Worm (Caenorhabditis elegans) whole organism, late embryonic: Measurements from ENCODE around the gene gfi-3.

Experiments used
- F13H6.1 ChIP-seq: sonication (generic microtip); optimal IDR thresholded peaks from 2 replicates; lab custom pipeline; 2016; ENCODE audit warnings: missing genetic modification characterization, missing compliant biosample characterization
- Y22D7AL.16 ChIP-seq: sonication (generic microtip); optimal IDR thresholded peaks from 2 replicates; lab custom pipeline; 2016; ENCODE audit warnings: missing genetic modification characterization, missing compliant biosample characterization
- ceh-9 ChIP-seq: sonication (generic microtip); optimal IDR thresholded peaks from 2 replicates; lab custom pipeline; 2016; ENCODE audit warnings: mild to moderate bottlenecking, missing genetic modification characterization, inconsistent platforms, missing compliant biosample characterization
- fkh-10 ChIP-seq: fragments of 150-350 bp; optimal IDR thresholded peaks from 2 replicates; lab custom pipeline; 2014; ENCODE audit warnings: missing biosample characterization, missing genetic modification reagents, missing genetic modification characterization
- fkh-6 ChIP-seq: sonication (generic microtip); optimal IDR thresholded peaks from 2 replicates; lab custom pipeline; 2016; ENCODE audit warnings: missing genetic modification characterization, missing compliant biosample characterization
- nfya-1 ChIP-seq: sonication (generic microtip); optimal IDR thresholded peaks from 2 replicates; lab custom pipeline; 2017; ENCODE audit warnings: missing genetic modification characterization, mild to moderate bottlenecking, missing compliant biosample characterization, antibody characterized with exemption, moderate library complexity
- nhr-232 ChIP-seq: sonication (generic microtip); optimal IDR thresholded peaks from 2 replicates; lab custom pipeline; 2016; ENCODE audit warnings: missing genetic modification characterization, missing compliant biosample characterization
- pqm-1 ChIP-seq: sonication (generic microtip); optimal IDR thresholded peaks from 2 replicates; lab custom pipeline; 2016; ENCODE audit warnings: missing genetic modification characterization, missing compliant biosample characterization
- rnt-1 ChIP-seq: sonication (generic microtip); optimal IDR thresholded peaks from 2 replicates; lab custom pipeline; 2016; ENCODE audit warnings: missing genetic modification characterization, missing compliant biosample characterization
- tbx-2 ChIP-seq: sonication (generic microtip); optimal IDR thresholded peaks from 2 replicates; lab custom pipeline; 2016; ENCODE audit warnings: missing genetic modification characterization, missing compliant biosample characterization
- unc-55 ChIP-seq: sonication (generic microtip); optimal IDR thresholded peaks from 2 replicates; lab custom pipeline; 2017; ENCODE audit warnings: missing biosample characterization, missing genetic modification reagents, missing genetic modification characterization

DNA sequence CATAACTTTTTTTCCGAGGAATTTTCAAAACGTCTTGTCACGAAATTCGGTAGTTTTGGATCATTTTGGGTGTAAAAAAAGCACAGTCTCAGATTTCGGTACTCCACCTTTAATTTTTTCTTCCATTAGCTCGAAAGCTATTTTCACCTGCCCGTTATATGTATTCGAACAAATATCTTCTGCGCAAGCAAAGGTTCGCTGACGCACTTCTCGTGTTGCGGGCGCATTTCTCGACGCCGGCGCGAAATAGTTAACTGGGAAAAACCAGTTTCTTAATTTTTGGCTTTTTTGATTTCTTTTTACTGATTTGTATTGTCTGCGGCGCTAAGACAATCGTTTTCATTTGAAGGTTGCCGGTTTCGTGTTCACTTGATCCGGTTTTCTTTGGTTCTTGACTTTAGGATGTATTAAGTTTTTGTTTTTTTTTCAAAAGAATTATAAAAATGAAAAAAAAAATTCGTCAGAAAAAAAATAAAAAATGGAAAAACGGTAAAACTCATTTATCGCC, 44.7 kb upstream of the gfi-3 start:
- no peak for TF ChIP-seq tbx-2 (tag; lab: Kevin White, UChicago)
- TF ChIP-seq Y22D7AL.16 (tag; lab: Kevin White, UChicago), result no peak
- no peak for TF ChIP-seq nfya-1 (tag; lab: Kevin White, UChicago)
- no peak for TF ChIP-seq unc-55 (GFP tag; lab: Kevin White, UChicago)
- no peak for TF ChIP-seq F13H6.1 (tag; lab: Kevin White, UChicago)
- no peak for TF ChIP-seq ceh-9 (tag; lab: Kevin White, UChicago)
- TF ChIP-seq nhr-232, result no peak
- TF ChIP-seq pqm-1, result no peak
- TF ChIP-seq fkh-10 (GFP tag; lab: Kevin White, UChicago), result no peak
- TF ChIP-seq rnt-1, result no peak
- TF ChIP-seq fkh-6 (tag; lab: Kevin White, UChicago), result no peak
